Worm (Caenorhabditis elegans) whole organism, mixed stage, embryonic: ENCODE data around the gene F23F1.10.

Experiments
- M03D4.4 ChIP-seq: sonication (generic microtip); optimal IDR thresholded peaks from 2 replicates; lab custom pipeline; 2017; ENCODE audit warnings: mild to moderate bottlenecking, missing genetic modification characterization, missing compliant biosample characterization
- bed-3 ChIP-seq: fragments of 200-800 bp; sonication (Bioruptor generic); optimal IDR thresholded peaks from 3 replicates; lab custom pipeline; 2018; ENCODE audit warnings: mild to moderate bottlenecking, missing genetic modification characterization, moderate library complexity, missing compliant biosample characterization
- blmp-1 ChIP-seq: fragments of 150-350 bp; optimal IDR thresholded peaks from 2 replicates; lab custom pipeline; 2014; ENCODE audit warnings: missing biosample characterization, missing genetic modification characterization
- ceh-39 ChIP-seq: fragments of 150-350 bp; optimal IDR thresholded peaks from 2 replicates; lab custom pipeline; 2014; ENCODE audit warnings: missing biosample characterization, missing genetic modification characterization
- ceh-43 ChIP-seq: fragments of 200-800 bp; sonication (Bioruptor generic); optimal IDR thresholded peaks from 2 replicates; lab custom pipeline; 2018; ENCODE audit warnings: mild to moderate bottlenecking, missing genetic modification characterization, moderate library complexity, missing compliant biosample characterization
- ceh-83 ChIP-seq: fragments of 200-800 bp; sonication (Bioruptor generic); optimal IDR thresholded peaks from 2 replicates; lab custom pipeline; 2018; ENCODE audit warnings: mild to moderate bottlenecking, missing genetic modification characterization, missing compliant biosample characterization
- ces-1 ChIP-seq: fragments of 150-350 bp; optimal IDR thresholded peaks from 2 replicates; lab custom pipeline; 2014; ENCODE audit warnings: missing biosample characterization, missing genetic modification reagents, missing genetic modification characterization
- cnd-1 ChIP-seq: fragments of 200-800 bp; sonication (Bioruptor generic); optimal IDR thresholded peaks from 2 replicates; lab custom pipeline; 2018; ENCODE audit warnings: mild to moderate bottlenecking, missing genetic modification characterization, missing compliant biosample characterization
- drap-1 ChIP-seq: fragments of 200-800 bp; sonication (Bioruptor generic); optimal IDR thresholded peaks from 3 replicates; lab custom pipeline; 2018; ENCODE audit warnings: mild to moderate bottlenecking, missing genetic modification characterization, missing compliant biosample characterization
- elt-1 ChIP-seq: sonication (generic microtip); optimal IDR thresholded peaks from 2 replicates; lab custom pipeline; 2017; ENCODE audit warnings: missing genetic modification characterization, mild to moderate bottlenecking, missing compliant biosample characterization, antibody characterized with exemption, moderate library complexity, borderline replicate concordance; ENCODE audit not compliant: insufficient read depth
- elt-3 ChIP-seq: fragments of 150-350 bp; optimal IDR thresholded peaks from 2 replicates; lab custom pipeline; 2014; ENCODE audit warnings: missing biosample characterization, missing genetic modification characterization
- flh-1 ChIP-seq: fragments of 200-800 bp; sonication (Bioruptor generic); optimal IDR thresholded peaks from 2 replicates; lab custom pipeline; 2018; ENCODE audit warnings: mild to moderate bottlenecking, missing genetic modification characterization, moderate library complexity, missing compliant biosample characterization
- ham-2 ChIP-seq: fragments of 200-800 bp; sonication (Bioruptor generic); optimal IDR thresholded peaks from 2 replicates; lab custom pipeline; 2018; ENCODE audit warnings: mild to moderate bottlenecking, missing genetic modification characterization, missing compliant biosample characterization
- hlh-1 ChIP-seq: fragments of 150-350 bp; optimal IDR thresholded peaks from 2 replicates; lab custom pipeline; 2014; ENCODE audit warnings: missing biosample characterization, missing genetic modification reagents, missing genetic modification characterization
- lin-13 ChIP-seq: fragments of 150-350 bp; optimal IDR thresholded peaks from 2 replicates; lab custom pipeline; 2014; ENCODE audit warnings: missing biosample characterization, missing genetic modification characterization
- lin-32 ChIP-seq: fragments of 200-800 bp; sonication (Bioruptor generic); optimal IDR thresholded peaks from 2 replicates; lab custom pipeline; 2018; ENCODE audit warnings: mild to moderate bottlenecking, missing genetic modification characterization, missing compliant biosample characterization
- lsy-2 ChIP-seq: fragments of 150-350 bp; optimal IDR thresholded peaks from 2 replicates; lab custom pipeline; 2014; ENCODE audit warnings: missing biosample characterization, missing genetic modification characterization
- mab-5 ChIP-seq: fragments of 150-350 bp; optimal IDR thresholded peaks from 2 replicates; lab custom pipeline; 2014; ENCODE audit warnings: missing biosample characterization, missing genetic modification characterization
- mep-1 ChIP-seq: fragments of 150-350 bp; optimal IDR thresholded peaks from 2 replicates; lab custom pipeline; 2017; ENCODE audit warnings: missing biosample characterization, missing genetic modification reagents, missing genetic modification characterization, inconsistent platforms
- mls-2 ChIP-seq: sonication (generic microtip); optimal IDR thresholded peaks from 2 replicates; lab custom pipeline; 2016; ENCODE audit warnings: mild to moderate bottlenecking, missing genetic modification characterization, moderate library complexity, missing compliant biosample characterization
- nhr-12 ChIP-seq: fragments of 150-350 bp; optimal IDR thresholded peaks from 2 replicates; lab custom pipeline; 2014; ENCODE audit warnings: missing biosample characterization, missing genetic modification characterization
- nhr-2 ChIP-seq: fragments of 150-350 bp; optimal IDR thresholded peaks from 2 replicates; lab custom pipeline; 2014; ENCODE audit warnings: missing biosample characterization, missing genetic modification characterization
- nhr-237 ChIP-seq: fragments of 150-350 bp; optimal IDR thresholded peaks from 2 replicates; lab custom pipeline; 2014; ENCODE audit warnings: missing biosample characterization, missing genetic modification characterization
- nhr-28 ChIP-seq: fragments of 150-350 bp; optimal IDR thresholded peaks from 2 replicates; lab custom pipeline; 2014; ENCODE audit warnings: missing biosample characterization, missing genetic modification characterization
- nhr-76 ChIP-seq: sonication (generic microtip); optimal IDR thresholded peaks from 2 replicates; lab custom pipeline; 2017; ENCODE audit warnings: missing biosample characterization, missing genetic modification characterization
- pha-4 ChIP-seq: fragments of 150-350 bp; optimal IDR thresholded peaks from 2 replicates; lab custom pipeline; 2018; ENCODE audit warnings: missing biosample characterization, missing genetic modification reagents, missing genetic modification characterization
- sem-2 ChIP-seq: fragments of 200-800 bp; sonication (Bioruptor generic); optimal IDR thresholded peaks from 2 replicates; lab custom pipeline; 2018; ENCODE audit warnings: mild to moderate bottlenecking, missing genetic modification characterization, missing compliant biosample characterization
- snpc-4 ChIP-seq: fragments of 150-350 bp; optimal IDR thresholded peaks from 2 replicates; lab custom pipeline; 2014; ENCODE audit warnings: missing biosample characterization, missing genetic modification characterization
- sptf-1 ChIP-seq: sonication (generic microtip); optimal IDR thresholded peaks from 2 replicates; lab custom pipeline; 2017; ENCODE audit warnings: mild to moderate bottlenecking, missing genetic modification characterization, moderate library complexity, missing compliant biosample characterization
- tbx-8 ChIP-seq: fragments of 200-800 bp; sonication (Bioruptor generic); optimal IDR thresholded peaks from 2 replicates; lab custom pipeline; 2018; ENCODE audit warnings: mild to moderate bottlenecking, missing genetic modification characterization, moderate library complexity, missing compliant biosample characterization
- unc-120 ChIP-seq: sonication (generic microtip); optimal IDR thresholded peaks from 2 replicates; lab custom pipeline; 2017; ENCODE audit warnings: missing genetic modification characterization, missing compliant biosample characterization; ENCODE audit not compliant: poor library complexity, severe bottlenecking
- unc-39 ChIP-seq: fragments of 150-350 bp; optimal IDR thresholded peaks from 2 replicates; lab custom pipeline; 2014; ENCODE audit warnings: missing biosample characterization, missing genetic modification characterization
- unc-62 ChIP-seq: fragments of 150-350 bp; optimal IDR thresholded peaks from 2 replicates; lab custom pipeline; 2014; ENCODE audit warnings: missing biosample characterization, missing genetic modification reagents, missing genetic modification characterization
- zip-8 ChIP-seq: fragments of 150-350 bp; optimal IDR thresholded peaks from 2 replicates; lab custom pipeline; 2014; ENCODE audit warnings: missing biosample characterization, missing genetic modification characterization
- ztf-11 ChIP-seq: fragments of 150-350 bp; optimal IDR thresholded peaks from 2 replicates; lab custom pipeline; 2014; ENCODE audit warnings: missing biosample characterization, missing genetic modification characterization

F23F1.10 gene

ce11 chrII:66322-66721, 24.5 kb upstream of the F23F1.10 start:
- TF ChIP-seq nhr-28 (tag; lab: Kevin White, UChicago): no peak
- TF ChIP-seq nhr-76 (tag; lab: Kevin White, UChicago): no peak
- TF ChIP-seq elt-1 (tag; lab: Kevin White, UChicago): no peak
- TF ChIP-seq flh-1 (GFP tag; lab: Kevin White, UChicago): no peak
- peak; percentile 50 for TF ChIP-seq nhr-237 (tag; lab: Kevin White, UChicago)
- no peak for TF ChIP-seq ceh-39
- TF ChIP-seq nhr-2 (tag; lab: Kevin White, UChicago): peak; percentile 75
- no peak for TF ChIP-seq nhr-12
- TF ChIP-seq snpc-4 (tag; lab: Kevin White, UChicago): no peak
- no peak for TF ChIP-seq unc-39 (tag; lab: Kevin White, UChicago)
- TF ChIP-seq mab-5: no peak
- no peak for TF ChIP-seq ceh-43 (GFP tag; lab: Kevin White, UChicago)
- peak; percentile 63 for TF ChIP-seq sptf-1
- TF ChIP-seq unc-120 (tag; lab: Kevin White, UChicago): peak; percentile 78
- peak; percentile 9 for TF ChIP-seq tbx-8 (GFP tag; lab: Kevin White, UChicago)
- TF ChIP-seq unc-62 (GFP tag; lab: Kevin White, UChicago): peak; percentile 20
- no peak for TF ChIP-seq lsy-2 (tag; lab: Kevin White, UChicago)
- peak; percentile 60 for TF ChIP-seq elt-3 (tag; lab: Kevin White, UChicago)
- TF ChIP-seq lin-13 (tag; lab: Kevin White, UChicago): peak; percentile 17
- no peak for TF ChIP-seq M03D4.4 (tag; lab: Kevin White, UChicago)
- no peak for TF ChIP-seq lin-32 (GFP tag; lab: Kevin White, UChicago)
- peak; percentile 16 for TF ChIP-seq ces-1 (GFP tag; lab: Kevin White, UChicago)
- TF ChIP-seq blmp-1 (tag; lab: Kevin White, UChicago): peak; percentile 38
- peak; percentile 47 for TF ChIP-seq drap-1 (GFP tag; lab: Kevin White, UChicago)
- TF ChIP-seq sem-2 (GFP tag; lab: Kevin White, UChicago): no peak
- TF ChIP-seq ztf-11 (tag; lab: Kevin White, UChicago): peak; percentile 72
- TF ChIP-seq cnd-1: peak; percentile 65
- TF ChIP-seq ham-2 (GFP tag; lab: Kevin White, UChicago): peak; percentile 91
- TF ChIP-seq bed-3 (GFP tag; lab: Kevin White, UChicago): no peak
- TF ChIP-seq mep-1 (tag; lab: Kevin White, UChicago): peak; percentile 64
- TF ChIP-seq pha-4 (tag; lab: Kevin White, UChicago): peak; percentile 82
- TF ChIP-seq mls-2 (tag; lab: Kevin White, UChicago): peak; percentile 72
- no peak for TF ChIP-seq ceh-83 (GFP tag; lab: Kevin White, UChicago)
- no peak for TF ChIP-seq zip-8 (tag; lab: Kevin White, UChicago)
- TF ChIP-seq hlh-1 (tag; lab: Kevin White, UChicago): peak; percentile 35

ce11 chrII:65484-65883, 23.7 kb upstream of the F23F1.10 start:
- TF ChIP-seq nhr-2 (tag; lab: Kevin White, UChicago) (no peak), snpc-4 (tag; lab: Kevin White, UChicago) (no peak), ceh-83 (GFP tag; lab: Kevin White, UChicago) (no peak), flh-1 (GFP tag; lab: Kevin White, UChicago) (no peak), unc-62 (GFP tag; lab: Kevin White, UChicago) (no peak), mab-5 (no peak), nhr-12 (no peak), ces-1 (GFP tag; lab: Kevin White, UChicago) (no peak), unc-120 (tag; lab: Kevin White, UChicago) (no peak), lin-32 (GFP tag; lab: Kevin White, UChicago) (no peak), tbx-8 (GFP tag; lab: Kevin White, UChicago) (no peak), ceh-39 (no peak), drap-1 (GFP tag; lab: Kevin White, UChicago) (no peak), ceh-43 (GFP tag; lab: Kevin White, UChicago) (no peak), unc-39 (tag; lab: Kevin White, UChicago) (no peak), mls-2 (tag; lab: Kevin White, UChicago) (no peak)

- no peak for TF ChIP-seq ham-2 (GFP tag; lab: Kevin White, UChicago)
- TF ChIP-seq ceh-43 (GFP tag; lab: Kevin White, UChicago): no peak
- TF ChIP-seq drap-1 (GFP tag; lab: Kevin White, UChicago): no peak
- TF ChIP-seq unc-39 (tag; lab: Kevin White, UChicago): no peak
- TF ChIP-seq blmp-1 (tag; lab: Kevin White, UChicago): no peak
- no peak for TF ChIP-seq tbx-8 (GFP tag; lab: Kevin White, UChicago)
Measured at ce11 chrII:61013-61412, 19.2 kb upstream of the F23F1.10 start, which contains the start of gene C23H3.2. Gene C23H3.2, plus strand, starts transcription at chrII:61313.
